In the genomic region with DNA sequence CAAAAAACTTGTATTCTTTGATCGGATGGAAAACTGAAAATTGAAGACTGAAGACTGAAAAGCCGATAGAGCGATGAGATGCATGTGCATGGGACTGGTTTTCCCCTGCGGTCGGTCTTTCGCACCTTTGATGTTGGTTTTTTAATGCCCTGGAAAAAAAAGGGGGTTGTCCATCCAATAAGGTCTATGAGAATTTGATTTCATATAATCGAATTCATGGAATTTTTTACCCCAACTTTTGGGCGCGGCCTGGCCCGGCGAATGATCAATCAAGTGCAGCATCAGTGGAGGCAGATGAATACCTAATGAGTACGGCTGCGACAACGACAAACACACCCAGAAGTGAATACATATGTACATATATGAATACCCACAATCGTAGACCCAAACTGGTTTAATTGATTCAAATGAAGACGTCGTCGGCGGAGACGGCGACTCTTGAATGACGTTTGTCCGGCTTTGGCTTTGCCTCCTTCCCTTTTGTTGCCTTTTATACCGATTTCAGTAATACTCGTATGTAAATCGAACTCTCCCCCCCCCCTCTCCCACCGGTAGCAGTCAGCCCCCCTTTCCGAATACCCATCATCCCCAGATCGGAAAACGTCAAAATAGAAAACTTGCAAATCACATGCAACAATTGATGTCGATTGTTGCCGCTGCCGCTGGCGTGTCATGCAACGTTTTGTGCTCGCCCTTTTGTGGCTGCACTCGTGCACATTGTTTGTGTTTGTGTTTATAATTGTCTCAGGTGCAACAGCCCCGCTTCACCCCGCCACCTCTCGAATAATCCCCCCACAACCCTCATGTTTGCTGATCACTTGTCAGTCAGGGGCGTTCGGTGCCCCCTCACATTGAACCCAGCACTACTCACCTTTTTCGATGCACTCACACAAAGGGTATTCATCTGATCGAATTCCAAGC, we compare ENCODE assay signal across 3 fruit fly cellular contexts.
TF ChIP-seq lines count a peak whose summit lies in the region.

No protein-coding gene starts in this region.

- TF ChIP-seq CTCF in whole organism, embryonic (GFP tag; optimal IDR thresholded peaks at IDR 0.05; lab: Kevin White, UChicago): no peak

TF ChIP-seq in whole organism, embryonic, 481 proteins besides CTCF, POLR2A, EP300 and RAD21 (continues in another document):
- TF ChIP-seq fd96Cb (tag; optimal IDR thresholded peaks at IDR 0.05; lab: Kevin White, UChicago) (no peak), dm (GFP tag; optimal IDR thresholded peaks at IDR 0.05; lab: Kevin White, UChicago) (no peak), CG8359 (GFP tag; optimal IDR thresholded peaks at IDR 0.05; lab: Kevin White, UChicago; ENCODE audit: borderline replicate concordance) (no peak), sens (GFP tag; lab: Kevin White, UChicago) (peak; percentile 64), Meics (GFP tag; optimal IDR thresholded peaks at IDR 0.05; lab: Kevin White, UChicago) (no peak), Lpt (GFP tag; optimal IDR thresholded peaks at IDR 0.05; lab: Kevin White, UChicago) (no peak), CG4730 (GFP tag; IDR thresholded peaks at IDR 0.05; lab: Robert Waterston, UW) (peak; percentile 25; the same call in 1 of the 2 replicates), wor (GFP tag; IDR thresholded peaks at IDR 0.05; lab: Robert Waterston, UW) (no peak), abd-A (tag; optimal IDR thresholded peaks at IDR 0.05; lab: Kevin White, UChicago) (peak; percentile 81), sens-2 (GFP tag; IDR thresholded peaks at IDR 0.05; lab: Robert Waterston, UW) (no peak), sob (GFP tag; IDR thresholded peaks at IDR 0.05; lab: Robert Waterston, UW) (0 out of 2 replicates have a peak, but pooled peaks have one; percentile 13), lmd (GFP tag; IDR thresholded peaks at IDR 0.05; lab: Robert Waterston, UW) (no peak), CG30431 (GFP tag; optimal IDR thresholded peaks at IDR 0.05; lab: Kevin White, UChicago) (no peak), CG30020 (tag; optimal IDR thresholded peaks at IDR 0.05; lab: Kevin White, UChicago) (no peak), CG7357 (GFP tag; IDR thresholded peaks at IDR 0.05; lab: Robert Waterston, UW) (no peak), CG7556 (GFP tag; optimal IDR thresholded peaks at IDR 0.05; lab: Kevin White, UChicago) (no peak), cad (GFP tag; optimal IDR thresholded peaks at IDR 0.05; lab: Kevin White, UChicago) (no peak), Jarid2 (GFP tag; optimal IDR thresholded peaks at IDR 0.05; lab: Kevin White, UChicago) (no peak), HLHmδ (GFP tag; optimal IDR thresholded peaks at IDR 0.05; lab: Kevin White, UChicago) (peak; percentile 58), CG11456 (GFP tag; IDR thresholded peaks at IDR 0.05; lab: Robert Waterston, UW) (0 out of 3 replicates have a peak, but pooled peaks have one; percentile 18), CG6791 (GFP tag; IDR thresholded peaks at IDR 0.05; lab: Robert Waterston, UW; ENCODE audit: partially characterized antibody) (no peak), CG14014 (GFP tag; IDR thresholded peaks at IDR 0.05; lab: Robert Waterston, UW) (no peak), Sox100B (GFP tag; optimal IDR thresholded peaks at IDR 0.05; lab: Kevin White, UChicago) (no peak), tll (GFP tag; optimal IDR thresholded peaks at IDR 0.05; lab: Kevin White, UChicago) (no peak), trh (GFP tag; optimal IDR thresholded peaks at IDR 0.05; lab: Kevin White, UChicago) (no peak), Nf-YB (GFP tag; optimal IDR thresholded peaks at IDR 0.05; lab: Kevin White, UChicago) (no peak), h (optimal IDR thresholded peaks at IDR 0.05; lab: Kevin White, UChicago) (no peak)

TF ChIP-seq in whole organism, prepupa, 60 proteins besides CTCF, POLR2A, EP300 and RAD21:
- TF ChIP-seq fkh (GFP tag; optimal IDR thresholded peaks at IDR 0.05; lab: Kevin White, UChicago): peak; percentile 67
- no peak for TF ChIP-seq esn (GFP tag; optimal IDR thresholded peaks at IDR 0.05; lab: Kevin White, UChicago)
- no peak for TF ChIP-seq CG8319 (GFP tag; optimal IDR thresholded peaks at IDR 0.05; lab: Kevin White, UChicago)
- TF ChIP-seq ss (GFP tag; optimal IDR thresholded peaks at IDR 0.05; lab: Kevin White, UChicago): peak in 1 of 2 experiments; percentile 63
- TF ChIP-seq Gug (GFP tag; IDR thresholded peaks at IDR 0.05; lab: Robert Waterston, UW): no peak
- no peak for TF ChIP-seq CG10631 (GFP tag; optimal IDR thresholded peaks at IDR 0.05; lab: Kevin White, UChicago)
- TF ChIP-seq vri (GFP tag; optimal IDR thresholded peaks at IDR 0.05; lab: Kevin White, UChicago): no peak
- no peak for TF ChIP-seq Hr39 (GFP tag; optimal IDR thresholded peaks at IDR 0.05; lab: Kevin White, UChicago)
- no peak for TF ChIP-seq CG6792 (GFP tag; optimal IDR thresholded peaks at IDR 0.05; lab: Kevin White, UChicago)
- TF ChIP-seq cyc (GFP tag; optimal IDR thresholded peaks at IDR 0.05; lab: Kevin White, UChicago): no peak
- no peak for TF ChIP-seq CG4318 (GFP tag; optimal IDR thresholded peaks at IDR 0.05; lab: Kevin White, UChicago)
TF ChIP-seq in whole organism, prepupa: peak in this region for 2.

TF ChIP-seq in whole organism, pupa, 21 proteins besides CTCF, POLR2A, EP300 and RAD21:
- peak; percentile 2 for TF ChIP-seq gl (tag; optimal IDR thresholded peaks at IDR 0.05; lab: Kevin White, UChicago)
- TF ChIP-seq CG8301 (tag; optimal IDR thresholded peaks at IDR 0.05; lab: Kevin White, UChicago): no peak
- TF ChIP-seq Pif1B (GFP tag; optimal IDR thresholded peaks at IDR 0.05; lab: Kevin White, UChicago): no peak
- no peak for TF ChIP-seq CG17806 (tag; optimal IDR thresholded peaks at IDR 0.05; lab: Kevin White, UChicago)
- TF ChIP-seq rn (GFP tag; IDR thresholded peaks at IDR 0.05; lab: Robert Waterston, UW): no peak
- no peak for TF ChIP-seq CG14655 (GFP tag; optimal IDR thresholded peaks at IDR 0.05; lab: Kevin White, UChicago)
- TF ChIP-seq fd96Ca (GFP tag; IDR thresholded peaks at IDR 0.05; lab: Robert Waterston, UW): no peak
- TF ChIP-seq EcR (GFP tag; optimal IDR thresholded peaks at IDR 0.05; lab: Kevin White, UChicago): peak; percentile 12
- no peak for TF ChIP-seq CG12605 (GFP tag; IDR thresholded peaks at IDR 0.05; lab: Robert Waterston, UW)
- no peak for TF ChIP-seq CG34367 (tag; optimal IDR thresholded peaks at IDR 0.05; lab: Kevin White, UChicago)
